Worm (Caenorhabditis elegans) whole organism, L2 larva: ENCODE data around the gene clec-160.

Source experiments
- R02D3.7 ChIP-seq: fragments of 150-350 bp; optimal IDR thresholded peaks from 2 replicates; lab custom pipeline; 2014; ENCODE audit warnings: missing biosample characterization, missing genetic modification characterization
- ama-1 ChIP-seq: fragments of 150-350 bp; optimal IDR thresholded peaks from 2 replicates; lab custom pipeline; 2018; ENCODE audit warnings: inconsistent platforms
- blmp-1 ChIP-seq: sonication (generic microtip); optimal IDR thresholded peaks from 2 replicates; lab custom pipeline; 2017; ENCODE audit warnings: missing genetic modification characterization, mild to moderate bottlenecking, missing compliant biosample characterization, antibody characterized with exemption, moderate library complexity; ENCODE audit not compliant: insufficient read depth
- crh-2 ChIP-seq: sonication (generic microtip); optimal IDR thresholded peaks from 2 replicates; lab custom pipeline; 2017; ENCODE audit warnings: missing biosample characterization, missing genetic modification characterization
- elt-3 ChIP-seq: sonication (generic microtip); optimal IDR thresholded peaks from 2 replicates; lab custom pipeline; 2017; ENCODE audit warnings: missing biosample characterization, missing genetic modification characterization
- mdl-1 ChIP-seq, 2 experiments: fragments of 150-350 bp in 1 of 2; sonication (generic microtip) in 1 of 2; optimal IDR thresholded peaks; 2 replicates each; lab custom pipeline; 2017; ENCODE audit warnings: missing biosample characterization in 2 of 2, missing genetic modification characterization in 2 of 2
- unc-39 ChIP-seq: fragments of 150-350 bp; optimal IDR thresholded peaks from 2 replicates; lab custom pipeline; 2014; ENCODE audit warnings: missing biosample characterization, missing genetic modification characterization
- zag-1 ChIP-seq: fragments of 150-350 bp; optimal IDR thresholded peaks from 2 replicates; lab custom pipeline; 2014; ENCODE audit warnings: missing biosample characterization, missing genetic modification characterization

- TF ChIP-seq mdl-1 (tag; optimal IDR thresholded peaks at IDR 0.05; lab: Kevin White, UChicago) (no peak), unc-39 (no peak), ama-1 (lab: Kevin White, UChicago) (no peak), R02D3.7 (tag; lab: Kevin White, UChicago) (no peak), crh-2 (no peak), elt-3 (tag; lab: Kevin White, UChicago) (no peak), zag-1 (tag; lab: Kevin White, UChicago) (no peak), blmp-1 (no peak)
Observed at ce11 chrIII:8308238-8308637, 32.5 kb upstream of the clec-160 start, which contains the start of gene F10E9.4.
